Worm (Caenorhabditis elegans) whole organism, midembryonic: ENCODE measurements around the gene let-19.

Experiments
- T22C8.4 ChIP-seq: fragments of 200-800 bp; sonication (Bioruptor generic); IDR thresholded peaks from 2 replicates; pipeline ENCODE4 v1.3.6; 2022; ENCODE audit warnings: missing genetic modification characterization, missing compliant biosample characterization
- cog-1 ChIP-seq: sonication (generic microtip); optimal IDR thresholded peaks from 2 replicates; lab custom pipeline; 2016; ENCODE audit warnings: missing genetic modification characterization, missing compliant biosample characterization
- flt-1 ChIP-seq: fragments of 200-800 bp; sonication (Bioruptor generic); IDR thresholded peaks from 2 replicates; pipeline ENCODE4 v1.3.6; 2022; ENCODE audit warnings: missing genetic modification characterization, missing compliant biosample characterization
- klf-2 ChIP-seq: fragments of 200-800 bp; sonication (Bioruptor generic); conservative IDR thresholded peaks from 2 replicates; pipeline ENCODE4 v1.3.6; 2022; ENCODE audit warnings: missing genetic modification reagents, missing genetic modification characterization, missing compliant biosample characterization
- med-1 ChIP-seq: sonication (generic microtip); optimal IDR thresholded peaks from 2 replicates; lab custom pipeline; 2017; ENCODE audit warnings: missing genetic modification characterization, mild to moderate bottlenecking, missing compliant biosample characterization, antibody characterized with exemption, missing genetic modification reagents; ENCODE audit not compliant: insufficient read depth
- ref-1 ChIP-seq: fragments of 200-800 bp; sonication (Bioruptor generic); conservative IDR thresholded peaks from 2 replicates; pipeline ENCODE4 v1.3.6; 2022; ENCODE audit warnings: missing genetic modification reagents, missing genetic modification characterization, missing compliant biosample characterization
- tab-1 ChIP-seq: fragments of 200-800 bp; sonication (Bioruptor generic); IDR thresholded peaks from 2 replicates; pipeline ENCODE4 v1.3.6; 2022; ENCODE audit warnings: missing genetic modification characterization, missing compliant biosample characterization
- ztf-23 ChIP-seq: fragments of 200-800 bp; sonication (Bioruptor generic); IDR thresholded peaks from 2 replicates; pipeline ENCODE4 v1.3.6; 2022; ENCODE audit warnings: missing genetic modification reagents, missing genetic modification characterization, missing compliant biosample characterization
- ztf-29 ChIP-seq: fragments of 200-800 bp; sonication (Bioruptor generic); IDR thresholded peaks from 2 replicates; pipeline ENCODE4 v1.3.6; 2022; ENCODE audit warnings: missing genetic modification reagents, missing genetic modification characterization, missing compliant biosample characterization

The let-19 gene

ce11 chrII:8794072-8794471 is 23.3 kb downstream of the let-19 start, which contains the start of gene F07H5.7:
Gene F07H5.7, minus strand, starts transcription at chrII:8794172.
- TF ChIP-seq ztf-23, result no peak

- TF ChIP-seq ztf-29 (GFP tag; lab: Robert Waterston, UW), result no peak
- no peak for TF ChIP-seq cog-1
- no peak for TF ChIP-seq klf-2 (GFP tag; lab: Robert Waterston, UW)
- no peak for TF ChIP-seq ztf-23
- no peak for TF ChIP-seq T22C8.4 (GFP tag; lab: Robert Waterston, UW)
Observed at ce11 chrII:8795227-8795626, 24.5 kb downstream of the let-19 start.

DNA sequence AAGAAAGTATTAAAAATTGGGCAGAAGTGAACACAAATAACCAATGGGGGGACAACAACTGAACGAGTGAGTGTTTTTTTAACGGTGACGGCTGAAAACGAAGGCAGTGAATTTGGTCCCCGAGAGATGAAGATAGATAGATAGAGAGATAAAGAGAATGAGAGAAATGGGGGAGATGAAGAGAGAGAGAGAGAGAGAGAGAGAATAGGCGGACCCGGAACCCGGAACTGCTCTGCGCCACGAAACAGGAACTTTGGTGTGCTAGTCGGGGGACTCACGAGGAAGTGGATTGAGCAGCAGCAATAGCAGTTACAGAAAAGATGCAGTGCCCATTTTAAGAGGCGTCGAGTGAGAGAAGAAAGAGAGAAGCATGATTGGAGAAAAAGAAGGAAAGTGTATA is 25.6 kb downstream of the let-19 start:
- TF ChIP-seq ztf-23 (no peak), cog-1 (no peak), ref-1 (GFP tag; lab: Robert Waterston, UW) (no peak), med-1 (GFP tag; lab: Kevin White, UChicago) (no peak), ztf-29 (GFP tag; lab: Robert Waterston, UW) (no peak), tab-1 (GFP tag; lab: Robert Waterston, UW) (no peak), klf-2 (GFP tag; lab: Robert Waterston, UW) (no peak), T22C8.4 (GFP tag; lab: Robert Waterston, UW) (no peak), flt-1 (GFP tag; lab: Robert Waterston, UW) (no peak)

ce11 chrII:8799725-8800124 is 28.9 kb downstream of the let-19 start:
- TF ChIP-seq klf-2 (GFP tag; lab: Robert Waterston, UW) (no peak), ztf-23 (no peak), ref-1 (GFP tag; lab: Robert Waterston, UW) (no peak), ztf-29 (GFP tag; lab: Robert Waterston, UW) (no peak), flt-1 (GFP tag; lab: Robert Waterston, UW) (no peak), cog-1 (no peak), T22C8.4 (GFP tag; lab: Robert Waterston, UW) (no peak), tab-1 (GFP tag; lab: Robert Waterston, UW) (no peak), med-1 (GFP tag; lab: Kevin White, UChicago) (no peak)

DNA sequence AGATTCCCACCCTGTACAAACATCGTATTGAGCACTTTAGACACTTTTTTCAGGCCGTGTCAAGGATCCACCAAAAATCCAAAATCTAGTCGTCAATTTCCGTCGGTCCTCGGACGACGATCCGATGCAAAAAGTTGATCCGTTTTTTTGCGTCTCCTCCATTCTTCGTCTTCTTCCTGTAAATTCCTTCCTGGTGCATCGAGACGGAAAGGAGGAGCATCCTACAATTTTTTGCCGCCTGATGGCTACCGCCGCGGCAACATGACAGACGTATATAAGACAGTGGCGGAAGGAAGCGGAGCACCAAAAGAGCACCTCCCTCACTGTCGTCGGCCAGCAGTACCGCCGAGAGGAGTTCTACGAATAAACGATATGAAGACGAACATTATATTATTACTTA is 30.1 kb downstream of the let-19 start, which contains the start of gene appg-2:
Gene appg-2, plus strand, starts transcription at position 301 of the 400 bp plus-strand sequence.
- TF ChIP-seq klf-2 (GFP tag; lab: Robert Waterston, UW), result no peak
- no peak for TF ChIP-seq ztf-23
- no peak for TF ChIP-seq ztf-29 (GFP tag; lab: Robert Waterston, UW)
- TF ChIP-seq cog-1, result no peak
- no peak for TF ChIP-seq flt-1 (GFP tag; lab: Robert Waterston, UW)
- no peak for TF ChIP-seq ref-1 (GFP tag; lab: Robert Waterston, UW)
- TF ChIP-seq T22C8.4 (GFP tag; lab: Robert Waterston, UW), result no peak
- no peak for TF ChIP-seq med-1 (GFP tag; lab: Kevin White, UChicago)
- no peak for TF ChIP-seq tab-1 (GFP tag; lab: Robert Waterston, UW)

ce11 chrII:8806921-8807320 is 36.1 kb downstream of the let-19 start, which contains the start of gene pho-13:
Gene pho-13, minus strand, starts transcription at chrII:8807021.
- TF ChIP-seq T22C8.4 (GFP tag; lab: Robert Waterston, UW) (no peak), ztf-23 (no peak), flt-1 (GFP tag; lab: Robert Waterston, UW) (no peak), cog-1 (no peak), tab-1 (GFP tag; lab: Robert Waterston, UW) (no peak), ref-1 (GFP tag; lab: Robert Waterston, UW) (no peak), ztf-29 (GFP tag; lab: Robert Waterston, UW) (no peak), klf-2 (GFP tag; lab: Robert Waterston, UW) (no peak), med-1 (GFP tag; lab: Kevin White, UChicago) (no peak)

ce11 chrII:8808482-8808881 is 37.7 kb downstream of the let-19 start, which contains the start of gene F07H5.10:
Gene F07H5.10, minus strand, starts transcription at chrII:8808582.
- no peak for TF ChIP-seq med-1 (GFP tag; lab: Kevin White, UChicago)
- no peak for TF ChIP-seq klf-2 (GFP tag; lab: Robert Waterston, UW)
- TF ChIP-seq ztf-23, result no peak
- no peak for TF ChIP-seq flt-1 (GFP tag; lab: Robert Waterston, UW)

- TF ChIP-seq flt-1 (GFP tag; lab: Robert Waterston, UW) (no peak), ztf-29 (GFP tag; lab: Robert Waterston, UW) (no peak), ztf-23 (no peak), tab-1 (GFP tag; lab: Robert Waterston, UW) (no peak), cog-1 (no peak), ref-1 (GFP tag; lab: Robert Waterston, UW) (no peak), klf-2 (GFP tag; lab: Robert Waterston, UW) (no peak)
Observed at ce11 chrII:8810679-8811413, 40.1 kb downstream of the let-19 start, which contains the start of the genes F46C5.9 and rer-1. Gene F46C5.9, minus strand, starts transcription at chrII:8810729. Gene rer-1, plus strand, starts transcription at chrII:8811370.

DNA sequence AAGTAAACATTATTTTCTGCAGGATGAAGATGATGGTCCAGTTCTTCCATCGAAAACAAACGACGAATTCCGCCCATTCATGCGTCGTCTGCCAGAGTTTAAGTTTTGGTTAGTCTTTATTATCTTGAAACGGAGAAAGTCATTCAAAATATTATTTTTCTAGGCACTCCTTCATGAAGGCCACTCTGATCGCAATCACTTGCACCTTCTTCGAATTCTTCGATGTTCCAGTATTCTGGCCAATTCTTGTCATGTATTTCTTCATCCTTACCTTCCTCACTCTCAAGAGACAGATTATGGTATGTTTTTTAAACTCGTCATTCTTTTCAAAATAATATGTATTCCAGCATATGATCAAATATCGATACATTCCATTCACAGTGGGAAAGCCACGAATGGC is 41.0 kb downstream of the let-19 start:
- TF ChIP-seq tab-1 (GFP tag; lab: Robert Waterston, UW), result no peak

- TF ChIP-seq tab-1 (GFP tag; lab: Robert Waterston, UW), result no peak
- no peak for TF ChIP-seq ref-1 (GFP tag; lab: Robert Waterston, UW)
- no peak for TF ChIP-seq T22C8.4 (GFP tag; lab: Robert Waterston, UW)
- TF ChIP-seq klf-2 (GFP tag; lab: Robert Waterston, UW), result no peak
- TF ChIP-seq med-1 (GFP tag; lab: Kevin White, UChicago), result no peak
- TF ChIP-seq ztf-23, result no peak
- TF ChIP-seq cog-1, result no peak
- no peak for TF ChIP-seq ztf-29 (GFP tag; lab: Robert Waterston, UW)
- TF ChIP-seq flt-1 (GFP tag; lab: Robert Waterston, UW), result no peak
Observed at ce11 chrII:8812346-8812745, 41.6 kb downstream of the let-19 start.
